Worm (Caenorhabditis elegans) whole organism, L2 larva: ENCODE data around the gene F45E12.5.

Source experiments
- lin-39 ChIP-seq: fragments of 150-350 bp; optimal IDR thresholded peaks from 2 replicates; lab custom pipeline; 2014; ENCODE audit warnings: missing biosample characterization, missing genetic modification reagents, missing genetic modification characterization
- zag-1 ChIP-seq: fragments of 150-350 bp; optimal IDR thresholded peaks from 2 replicates; lab custom pipeline; 2014; ENCODE audit warnings: missing biosample characterization, missing genetic modification characterization
- ztf-1 ChIP-seq: fragments of 200-800 bp; sonication (Bioruptor generic); conservative IDR thresholded peaks from 2 replicates; pipeline ENCODE4 v1.3.6; 2022; ENCODE audit warnings: missing genetic modification characterization, missing compliant biosample characterization

DNA sequence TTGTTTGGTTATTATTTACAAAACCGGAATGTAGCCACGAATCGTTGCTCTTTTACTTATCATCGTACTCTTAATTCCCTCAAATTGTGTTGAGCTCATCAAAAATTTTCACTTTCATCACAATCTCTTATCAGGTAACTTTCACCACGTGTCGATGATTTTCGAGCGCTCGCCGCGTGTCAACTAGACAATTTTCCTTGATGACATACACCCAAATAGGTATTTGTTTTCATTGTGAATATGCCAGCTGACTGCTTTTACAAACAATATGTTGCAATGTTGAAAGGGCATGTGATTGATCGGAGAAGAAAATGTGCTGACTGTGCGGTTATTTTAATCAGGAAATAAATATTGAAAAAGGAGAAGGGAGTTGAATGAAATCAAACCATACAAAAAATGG, 45.2 kb downstream of the F45E12.5 start:
- TF ChIP-seq lin-39 (tag; lab: Kevin White, UChicago) (no peak), zag-1 (tag; lab: Kevin White, UChicago) (no peak), ztf-1 (GFP tag; lab: Robert Waterston, UW) (no peak)
